Fruit fly (Drosophila melanogaster) whole organism, wandering third instar larva: ENCODE data around the gene CG15545.

Source experiments
- CG9705 ChIP-seq: fragments of 200-800 bp; sonication (Bioruptor generic); optimal IDR thresholded peaks from 2 replicates; lab custom pipeline; 2018; ENCODE audit warnings: missing biosample characterization, mild to moderate bottlenecking, missing genetic modification characterization
- CrebA ChIP-seq: fragments of 200-800 bp; sonication (Bioruptor generic); optimal IDR thresholded peaks from 2 replicates; lab custom pipeline; 2016; ENCODE audit warnings: missing biosample characterization, mild to moderate bottlenecking, missing genetic modification characterization, borderline replicate concordance
- Dif ChIP-seq: fragments of 200-275, 200-300 bp; sonication (Bioruptor generic); optimal IDR thresholded peaks from 2 replicates; lab custom pipeline; 2018; ENCODE audit warnings: missing biosample characterization, missing genetic modification characterization; ENCODE audit not compliant: partially characterized antibody
- HLH106 ChIP-seq: fragments of 200-800 bp; optimal IDR thresholded peaks from 3 replicates; lab custom pipeline; 2019; ENCODE audit warnings: missing biosample characterization, mild to moderate bottlenecking, missing genetic modification characterization, moderate library complexity
- Hnf4 ChIP-seq: fragments of 200-800 bp; sonication (Bioruptor generic); optimal IDR thresholded peaks from 2 replicates; lab custom pipeline; 2016; ENCODE audit warnings: missing biosample characterization, mild to moderate bottlenecking, missing genetic modification characterization
- Hr78 ChIP-seq: fragments of >200 bp; optimal IDR thresholded peaks from 2 replicates; lab custom pipeline; 2017; ENCODE audit warnings: missing biosample characterization, missing genetic modification characterization
- Mio ChIP-seq: sonication (Bioruptor generic); optimal IDR thresholded peaks from 2 replicates; lab custom pipeline; 2016; ENCODE audit warnings: missing biosample characterization, missing genetic modification characterization
- OdsH ChIP-seq: fragments of 200-800 bp; sonication (Bioruptor generic); optimal IDR thresholded peaks from 2 replicates; lab custom pipeline; 2016; ENCODE audit warnings: missing biosample characterization, mild to moderate bottlenecking, missing genetic modification characterization
- Rel ChIP-seq, 2 experiments: fragments of 200-800 bp; sonication (Bioruptor generic) in 1 of 2; optimal IDR thresholded peaks; 2 replicates in 1 of 2; 3 replicates in 1 of 2; lab custom pipeline; 2016 to 2019; ENCODE audit warnings: mild to moderate bottlenecking in 2 of 2, missing biosample characterization in 2 of 2, missing genetic modification characterization in 2 of 2, moderate library complexity in 1 of 2
- Sp1 ChIP-seq: fragments of 200-800 bp; sonication (Bioruptor generic); optimal IDR thresholded peaks from 3 replicates; lab custom pipeline; 2019; ENCODE audit warnings: missing biosample characterization, mild to moderate bottlenecking, missing genetic modification characterization, moderate library complexity
- Vsx2 ChIP-seq: fragments of 200-300, 225-300 bp; sonication (Bioruptor generic); optimal IDR thresholded peaks from 2 replicates; lab custom pipeline; 2018; ENCODE audit warnings: missing biosample characterization, missing genetic modification characterization; ENCODE audit not compliant: partially characterized antibody
- br ChIP-seq: fragments of 200-800 bp; sonication (Bioruptor generic); optimal IDR thresholded peaks from 2 replicates; lab custom pipeline; 2016; ENCODE audit warnings: missing biosample characterization, missing genetic modification characterization
- brk ChIP-seq: fragments of 200-800 bp; sonication (Bioruptor generic); optimal IDR thresholded peaks from 2 replicates; lab custom pipeline; 2016; ENCODE audit warnings: missing biosample characterization, mild to moderate bottlenecking, missing genetic modification characterization
- dl ChIP-seq, 2 experiments: fragments of 175-275, 200-275 bp in 1 of 2; fragments of 200-275 bp in 1 of 2; sonication (Bioruptor generic); optimal IDR thresholded peaks; lab custom pipeline; 2018; ENCODE audit warnings: mild to moderate bottlenecking in 2 of 2, missing biosample characterization in 2 of 2, missing genetic modification characterization in 2 of 2, moderate library complexity in 2 of 2; ENCODE audit not compliant: partially characterized antibody in 2 of 2, insufficient read depth in 1 of 2
- dmrt93B ChIP-seq: fragments of 200-800 bp; sonication (Bioruptor generic); optimal IDR thresholded peaks from 2 replicates; lab custom pipeline; 2018; ENCODE audit warnings: missing biosample characterization, mild to moderate bottlenecking, missing genetic modification characterization
- dsf ChIP-seq: sonication (Bioruptor generic); optimal IDR thresholded peaks from 2 replicates; lab custom pipeline; 2016; ENCODE audit warnings: missing biosample characterization, missing genetic modification characterization, borderline replicate concordance
- ey ChIP-seq: fragments of 200-800 bp; sonication (Bioruptor generic); optimal IDR thresholded peaks from 2 replicates; lab custom pipeline; 2016; ENCODE audit warnings: missing biosample characterization, missing genetic modification characterization
- foxo ChIP-seq, 2 experiments: fragments of 200-800 bp; sonication (Bioruptor generic); optimal IDR thresholded peaks; 2 replicates in 1 of 2; 3 replicates in 1 of 2; lab custom pipeline; 2016 to 2017; ENCODE audit warnings: missing biosample characterization in 2 of 2, missing genetic modification characterization in 2 of 2
- fru ChIP-seq: fragments of 200-800 bp; sonication (Bioruptor generic); optimal IDR thresholded peaks from 3 replicates; lab custom pipeline; 2016; ENCODE audit warnings: missing biosample characterization, mild to moderate bottlenecking, missing genetic modification characterization
- h ChIP-seq: fragments of 200-800 bp; sonication (Bioruptor generic); optimal IDR thresholded peaks from 3 replicates; lab custom pipeline; 2016; ENCODE audit warnings: missing biosample characterization, mild to moderate bottlenecking, missing genetic modification characterization
- jim ChIP-seq: fragments of 175-275, 200-325 bp; sonication (Bioruptor generic); optimal IDR thresholded peaks from 2 replicates; lab custom pipeline; 2016; ENCODE audit warnings: missing biosample characterization, mild to moderate bottlenecking, missing genetic modification characterization
- lola ChIP-seq: fragments of >200 bp; optimal IDR thresholded peaks from 2 replicates; lab custom pipeline; 2017; ENCODE audit warnings: missing biosample characterization, missing genetic modification characterization
- pan ChIP-seq: fragments of >200 bp; optimal IDR thresholded peaks from 2 replicates; lab custom pipeline; 2017
- psq ChIP-seq: fragments of 200-800 bp; sonication (Bioruptor generic); optimal IDR thresholded peaks from 3 replicates; lab custom pipeline; 2017; ENCODE audit warnings: missing biosample characterization, mild to moderate bottlenecking, missing genetic modification characterization, moderate library complexity
- rgr ChIP-seq: fragments of 200-800 bp; sonication (Bioruptor generic); optimal IDR thresholded peaks from 3 replicates; lab custom pipeline; 2016; ENCODE audit warnings: missing biosample characterization, mild to moderate bottlenecking, missing genetic modification characterization
- sage ChIP-seq: fragments of 200-800 bp; sonication (Bioruptor generic); optimal IDR thresholded peaks from 2 replicates; lab custom pipeline; 2016; ENCODE audit warnings: missing biosample characterization, mild to moderate bottlenecking, missing genetic modification characterization
- sv ChIP-seq: fragments of 200-800 bp; sonication (Bioruptor generic); optimal IDR thresholded peaks from 3 replicates; lab custom pipeline; 2016; ENCODE audit warnings: missing biosample characterization, missing genetic modification characterization
- tai ChIP-seq: sonication (Bioruptor generic); optimal IDR thresholded peaks from 2 replicates; lab custom pipeline; 2016; ENCODE audit warnings: missing biosample characterization, missing genetic modification characterization
- usp ChIP-seq: fragments of >200 bp; optimal IDR thresholded peaks from 2 replicates; lab custom pipeline; 2017; ENCODE audit warnings: missing biosample characterization, missing genetic modification characterization
- woc ChIP-seq: sonication (Bioruptor generic); optimal IDR thresholded peaks from 2 replicates; lab custom pipeline; 2016; ENCODE audit warnings: missing biosample characterization, mild to moderate bottlenecking, missing genetic modification characterization

The CG15545 gene

DNA sequence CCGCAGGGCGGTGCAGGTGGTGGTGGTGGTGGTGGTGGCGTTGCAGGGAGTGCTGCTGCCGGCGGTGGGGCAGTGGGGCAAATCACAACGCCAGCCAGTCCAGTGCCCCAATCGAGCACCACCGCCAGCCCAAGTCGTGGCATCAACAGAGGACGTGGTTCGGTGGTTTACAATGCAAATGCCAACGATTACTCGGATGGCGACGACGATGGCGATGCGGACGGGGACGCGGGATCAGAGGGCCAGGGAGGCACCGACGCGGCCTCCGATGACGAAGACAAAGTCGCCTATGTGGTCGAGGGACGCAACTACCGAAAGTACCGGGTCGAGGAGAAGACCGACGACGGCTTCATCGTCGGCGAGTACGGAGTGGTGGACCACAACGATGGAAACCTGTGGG lies 31.4 kb downstream of the CG15545 start:
- TF ChIP-seq CG9705 (GFP tag; lab: Kevin White, UChicago) (no peak), OdsH (no peak)
- TF ChIP-seq, all 38 proteins: peak for 0

DNA sequence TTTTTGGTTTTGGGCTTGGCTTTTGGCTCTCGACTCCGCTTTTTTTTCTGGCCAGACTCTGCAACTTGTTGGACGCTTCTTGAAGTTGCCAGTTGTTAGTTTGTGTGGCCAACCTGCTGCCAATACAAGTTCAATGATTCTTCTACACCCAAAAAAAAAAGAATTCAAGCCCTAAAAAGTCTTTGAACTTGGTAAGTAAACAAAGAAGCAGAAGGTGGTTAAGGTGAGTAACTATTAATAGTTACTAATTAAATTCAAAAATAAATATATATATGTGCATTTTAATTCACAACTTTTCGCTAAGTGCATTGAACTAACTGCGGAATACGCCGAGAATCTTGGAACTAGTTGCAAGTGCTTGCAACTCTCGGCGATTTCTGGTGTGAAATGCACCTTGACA lies 39.1 kb downstream of the CG15545 start:
- peak; percentile 59 for TF ChIP-seq rgr (GFP tag; lab: Kevin White, UChicago)
- peak; percentile 16 for TF ChIP-seq Sp1 (GFP tag; lab: Kevin White, UChicago)
- TF ChIP-seq dsf: no peak
- no peak for TF ChIP-seq sv
- peak; percentile 19 for TF ChIP-seq fru (GFP tag; lab: Kevin White, UChicago)
- TF ChIP-seq ey: peak; percentile 4
- no peak for TF ChIP-seq sage (GFP tag; lab: Kevin White, UChicago)
- peak; percentile 17 for TF ChIP-seq brk
- TF ChIP-seq Hnf4 (GFP tag; lab: Kevin White, UChicago): peak; percentile 40
- TF ChIP-seq psq (GFP tag; lab: Kevin White, UChicago): peak; percentile 39
- TF ChIP-seq foxo (GFP tag; optimal IDR thresholded peaks at IDR 0.05; lab: Kevin White, UChicago): peak in 1 of 2 experiments; percentile 66
- TF ChIP-seq OdsH: peak; percentile 46
- peak; percentile 50 for TF ChIP-seq h (GFP tag; lab: Kevin White, UChicago)

DNA sequence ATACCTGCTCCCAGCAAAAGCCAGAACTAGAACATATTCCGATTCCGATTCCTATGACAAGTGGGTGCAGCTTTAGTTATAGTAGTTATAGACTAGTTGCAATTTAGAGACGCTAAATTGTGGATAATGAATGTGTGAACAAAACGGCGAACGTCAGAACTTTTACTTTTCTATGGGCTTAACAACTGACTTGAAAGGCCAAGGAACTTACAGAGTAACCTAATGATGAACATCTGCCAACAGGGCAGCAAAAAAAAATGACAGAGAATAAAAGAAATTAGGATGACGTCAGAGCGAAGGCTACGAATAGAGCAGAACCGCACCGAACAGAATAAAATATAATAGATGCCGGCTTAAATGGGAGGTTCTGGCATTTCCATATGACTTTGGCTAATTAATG lies 40.0 kb downstream of the CG15545 start:
- TF ChIP-seq Sp1 (GFP tag; lab: Kevin White, UChicago) (no peak), rgr (GFP tag; lab: Kevin White, UChicago) (no peak), jim (no peak), HLH106 (tag; lab: Kevin White, UChicago) (no peak), dmrt93B (GFP tag; lab: Kevin White, UChicago) (no peak), Hnf4 (GFP tag; lab: Kevin White, UChicago) (no peak), Vsx2 (GFP tag; lab: Kevin White, UChicago) (no peak), pan (lab: Kevin White, UChicago) (no peak), usp (GFP tag; lab: Kevin White, UChicago) (no peak), Hr78 (GFP tag; lab: Kevin White, UChicago) (no peak), psq (GFP tag; lab: Kevin White, UChicago) (no peak)

DNA sequence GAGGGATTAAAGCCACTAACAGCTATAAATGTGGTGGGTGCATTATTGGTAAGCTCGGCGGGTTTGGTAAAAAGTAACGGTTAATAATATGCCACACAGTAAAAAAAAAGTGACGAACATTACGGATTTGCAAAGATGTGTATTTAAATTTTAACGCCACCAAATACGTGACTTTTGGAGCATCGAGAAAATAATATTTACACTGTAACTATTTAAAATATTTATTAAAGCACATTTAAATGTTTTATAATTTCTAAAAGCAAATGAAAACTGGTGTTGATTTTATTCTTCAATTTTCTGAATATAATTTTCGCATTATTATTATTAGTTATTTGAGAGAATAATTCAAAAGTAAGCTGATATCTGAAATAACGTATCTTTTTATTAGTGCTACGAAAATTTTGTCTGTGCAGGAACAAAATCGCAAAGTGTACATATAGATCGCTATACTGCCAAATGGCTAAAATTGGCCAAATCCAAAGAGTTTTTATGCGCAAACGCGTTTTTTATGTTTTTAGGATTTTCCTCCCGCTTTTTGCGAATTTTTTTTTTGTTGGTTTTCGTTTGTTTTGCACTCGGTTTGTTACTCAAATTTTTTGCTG lies 43.6 kb downstream of the CG15545 start:
- TF ChIP-seq foxo (GFP tag; optimal IDR thresholded peaks at IDR 0.05; lab: Kevin White, UChicago): peak in 1 of 2 experiments; percentile 7
- no peak for TF ChIP-seq CrebA (GFP tag; lab: Kevin White, UChicago)

DNA sequence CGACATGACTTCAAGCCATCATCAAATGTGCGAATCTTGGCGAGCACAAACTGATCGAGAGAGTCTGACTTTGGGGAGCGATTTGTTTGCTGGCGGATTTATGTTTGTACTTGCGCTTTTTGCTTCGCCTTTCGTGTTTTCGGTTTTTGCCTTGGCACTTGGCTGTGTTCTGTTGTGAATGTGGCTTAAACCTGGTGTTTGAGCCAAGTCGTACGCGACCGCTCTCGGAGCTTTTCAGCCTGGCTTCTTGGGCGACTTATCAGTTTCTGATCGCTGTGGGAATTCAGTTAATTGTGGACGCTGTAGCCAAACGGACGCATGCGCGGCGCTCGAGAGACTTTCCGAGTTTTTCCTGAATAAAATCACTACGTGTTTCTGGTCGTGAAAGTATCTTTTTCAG lies 44.6 kb downstream of the CG15545 start, which contains the start of gene CG15544:
TSS of gene CG15544 (plus strand) at position 276 of the 400 bp plus-strand sequence.
- TF ChIP-seq psq (GFP tag; lab: Kevin White, UChicago): peak; percentile 3
- peak; percentile 5 for TF ChIP-seq Dif (GFP tag; lab: Kevin White, UChicago)
- peak in 1 of 2 experiments; percentile 49 for TF ChIP-seq dl (GFP tag; optimal IDR thresholded peaks at IDR 0.05; lab: Kevin White, UChicago; ENCODE audit: insufficient read depth in 1 of 2, partially characterized antibody in 2 of 2)
- peak; percentile 74 for TF ChIP-seq Vsx2 (GFP tag; lab: Kevin White, UChicago)
- TF ChIP-seq dsf: no peak
- no peak for TF ChIP-seq woc (GFP tag; lab: Kevin White, UChicago)

DNA sequence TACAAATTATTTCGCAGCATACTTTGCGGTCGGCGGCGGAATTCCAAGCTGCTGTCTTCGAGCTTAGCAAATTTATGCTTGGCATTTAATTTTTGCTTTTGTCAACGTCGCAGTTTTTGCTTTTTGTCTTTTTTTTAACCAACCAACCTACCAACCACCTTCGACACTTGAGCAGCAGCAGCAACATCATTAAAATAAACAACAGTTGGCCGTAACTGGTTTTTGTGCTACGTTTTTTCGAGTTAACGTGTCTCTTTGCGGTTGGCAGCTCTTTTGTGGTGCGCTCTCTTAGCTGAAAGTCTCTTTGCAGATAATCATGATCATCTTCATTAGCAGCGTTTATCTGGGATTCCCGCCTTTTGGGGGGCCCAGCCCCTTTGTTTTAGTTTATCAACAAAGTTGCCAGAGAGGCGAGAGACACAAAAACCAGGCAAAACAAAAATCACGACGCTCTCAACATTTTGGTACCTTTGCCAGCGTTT lies 50.1 kb downstream of the CG15545 start:
- TF ChIP-seq Vsx2 (GFP tag; lab: Kevin White, UChicago) (peak; percentile 4), tai (GFP tag; lab: Kevin White, UChicago) (no peak), dmrt93B (GFP tag; lab: Kevin White, UChicago) (no peak), rgr (GFP tag; lab: Kevin White, UChicago) (no peak), Rel (GFP tag; optimal IDR thresholded peaks at IDR 0.05; lab: Kevin White, UChicago) (peak; percentile 75), Rel (tag; optimal IDR thresholded peaks at IDR 0.05; lab: Kevin White, UChicago) (peak; percentile 99), Hr78 (GFP tag; lab: Kevin White, UChicago) (no peak), usp (GFP tag; lab: Kevin White, UChicago) (no peak), br (GFP tag; lab: Kevin White, UChicago) (no peak), sage (GFP tag; lab: Kevin White, UChicago) (no peak), Sp1 (GFP tag; lab: Kevin White, UChicago) (no peak), fru (GFP tag; lab: Kevin White, UChicago) (peak; percentile 10), sv (no peak), Dif (GFP tag; lab: Kevin White, UChicago) (peak; percentile 62), dl (GFP tag; optimal IDR thresholded peaks at IDR 0.05; lab: Kevin White, UChicago; ENCODE audit: insufficient read depth in 1 of 2, partially characterized antibody in 2 of 2) (peak in 1 of 2 experiments; percentile 68), Mio (GFP tag; lab: Kevin White, UChicago) (no peak), lola (GFP tag; lab: Kevin White, UChicago) (no peak)
- TF ChIP-seq, all 38 proteins: peak for 5
